Fruit fly (Drosophila melanogaster) whole organism, prepupa: ENCODE results near the gene Tailor.

Experiments used
- Blimp-1 ChIP-seq: fragments of 200-800 bp; sonication (Bioruptor generic); optimal IDR thresholded peaks from 3 replicates; lab custom pipeline; 2017; ENCODE audit warnings: missing biosample characterization, missing genetic modification characterization, mild to moderate bottlenecking, moderate library complexity, missing genetic modification reagents
- CG10669 ChIP-seq: fragments of 200-800 bp; sonication (Bioruptor generic); optimal IDR thresholded peaks from 3 replicates; lab custom pipeline; 2018; ENCODE audit warnings: missing biosample characterization, mild to moderate bottlenecking, missing genetic modification characterization, moderate library complexity
- CG11294 ChIP-seq: fragments of 200-800 bp; sonication (Bioruptor generic); IDR thresholded peaks from 2 replicates; pipeline ENCODE4 v1.3.6; 2022; ENCODE audit warnings: missing biosample characterization, missing genetic modification characterization
- CG11762 ChIP-seq: fragments of 200-800 bp; sonication (Bioruptor generic); optimal IDR thresholded peaks from 3 replicates; lab custom pipeline; 2016; ENCODE audit warnings: missing biosample characterization, missing genetic modification characterization; ENCODE audit not compliant: insufficient read depth
- CG11902 ChIP-seq: fragments of 200-800 bp; sonication (Bioruptor generic); optimal IDR thresholded peaks from 3 replicates; lab custom pipeline; 2016; ENCODE audit warnings: missing biosample characterization, missing genetic modification characterization
- CG15336 ChIP-seq: fragments of 200-800 bp; sonication (Bioruptor generic); IDR thresholded peaks from 2 replicates; pipeline ENCODE4 v1.3.6; 2022; ENCODE audit warnings: missing biosample characterization, missing genetic modification characterization
- CG16779 ChIP-seq: fragments of 200-800 bp; sonication (Bioruptor generic); optimal IDR thresholded peaks from 3 replicates; lab custom pipeline; 2017; ENCODE audit warnings: missing biosample characterization, mild to moderate bottlenecking, missing genetic modification characterization
- CG3032 ChIP-seq: fragments of 200-800 bp; optimal IDR thresholded peaks from 2 replicates; lab custom pipeline; 2019; ENCODE audit warnings: missing biosample characterization, mild to moderate bottlenecking, missing genetic modification characterization, moderate library complexity
- CG31627 ChIP-seq: fragments of 200-800 bp; sonication (Bioruptor generic); optimal IDR thresholded peaks from 3 replicates; lab custom pipeline; 2016; ENCODE audit warnings: missing biosample characterization, missing genetic modification characterization
- CG32006 ChIP-seq: fragments of 200-800 bp; sonication (Bioruptor generic); optimal IDR thresholded peaks from 3 replicates; lab custom pipeline; 2017; ENCODE audit warnings: missing biosample characterization, mild to moderate bottlenecking, missing genetic modification characterization
- CG34406 ChIP-seq: fragments of 200-800 bp; sonication (Bioruptor generic); optimal IDR thresholded peaks from 3 replicates; lab custom pipeline; 2016; ENCODE audit warnings: missing biosample characterization, missing genetic modification characterization
- CG4318 ChIP-seq: fragments of 200-800 bp; sonication (Bioruptor generic); optimal IDR thresholded peaks from 3 replicates; lab custom pipeline; 2017; ENCODE audit warnings: missing biosample characterization, mild to moderate bottlenecking, missing genetic modification characterization
- CG6163 ChIP-seq: fragments of 200-800 bp; sonication (Bioruptor generic); IDR thresholded peaks from 3 replicates; pipeline ENCODE4 v1.3.6; 2022; ENCODE audit warnings: missing biosample characterization, missing genetic modification characterization
- CG6276 ChIP-seq: fragments of 200-800 bp; sonication (Bioruptor generic); optimal IDR thresholded peaks from 2 replicates; lab custom pipeline; 2017; ENCODE audit warnings: missing biosample characterization, mild to moderate bottlenecking, missing genetic modification characterization
- CG6792 ChIP-seq: fragments of 200-800 bp; sonication (Bioruptor generic); optimal IDR thresholded peaks from 3 replicates; lab custom pipeline; 2016; ENCODE audit warnings: missing biosample characterization, missing genetic modification characterization
- CG6808 ChIP-seq: fragments of 200-800 bp; sonication (Bioruptor generic); optimal IDR thresholded peaks from 3 replicates; lab custom pipeline; 2017; ENCODE audit warnings: missing biosample characterization, missing genetic modification characterization, mild to moderate bottlenecking, moderate library complexity, missing genetic modification reagents
- CG6854 ChIP-seq: fragments of 200-800 bp; sonication (Bioruptor generic); optimal IDR thresholded peaks from 2 replicates; lab custom pipeline; 2017; ENCODE audit warnings: missing biosample characterization, mild to moderate bottlenecking, missing genetic modification characterization
- CG7368 ChIP-seq: fragments of 200-800 bp; sonication (Bioruptor generic); optimal IDR thresholded peaks from 3 replicates; lab custom pipeline; 2016; ENCODE audit warnings: missing biosample characterization, missing genetic modification characterization
- CG8119 ChIP-seq: fragments of 200-800 bp; sonication (Bioruptor generic); IDR thresholded peaks from 3 replicates; pipeline ENCODE4 v1.3.6; 2022; ENCODE audit warnings: missing biosample characterization, missing genetic modification characterization
- CG9139 ChIP-seq: fragments of 200-800 bp; sonication (Bioruptor generic); optimal IDR thresholded peaks from 3 replicates; lab custom pipeline; 2017; ENCODE audit warnings: missing biosample characterization, mild to moderate bottlenecking, missing genetic modification characterization
- Eip75B ChIP-seq: fragments of 200-800 bp; sonication (Bioruptor generic); optimal IDR thresholded peaks from 3 replicates; lab custom pipeline; 2016; ENCODE audit warnings: missing biosample characterization, missing genetic modification characterization
- Ets96B ChIP-seq: fragments of 200-800 bp; optimal IDR thresholded peaks from 2 replicates; lab custom pipeline; 2019; ENCODE audit warnings: missing biosample characterization, mild to moderate bottlenecking, missing genetic modification characterization, moderate library complexity
- Gug ChIP-seq: fragments of 200-800 bp; sonication (Bioruptor generic); IDR thresholded peaks from 2 replicates; pipeline ENCODE4 v1.3.6; 2022; ENCODE audit warnings: missing biosample characterization, missing genetic modification characterization
- Hr38 ChIP-seq: sonication (Bioruptor generic); optimal IDR thresholded peaks from 2 replicates; lab custom pipeline; 2016; ENCODE audit warnings: missing biosample characterization, missing genetic modification characterization
- Hr39 ChIP-seq: fragments of 200-800 bp; sonication (Bioruptor generic); optimal IDR thresholded peaks from 2 replicates; lab custom pipeline; 2016; ENCODE audit warnings: missing biosample characterization, missing genetic modification characterization
- Hr4 ChIP-seq: fragments of 200-800 bp; sonication (Bioruptor generic); optimal IDR thresholded peaks from 3 replicates; lab custom pipeline; 2016; ENCODE audit warnings: missing biosample characterization, missing genetic modification characterization
- Lpt ChIP-seq: fragments of 200-800 bp; sonication (Bioruptor generic); optimal IDR thresholded peaks from 3 replicates; lab custom pipeline; 2016; ENCODE audit warnings: missing biosample characterization, missing genetic modification characterization
- Met ChIP-seq: fragments of 200-800 bp; sonication (Bioruptor generic); optimal IDR thresholded peaks from 3 replicates; lab custom pipeline; 2016; ENCODE audit warnings: missing biosample characterization, missing genetic modification characterization
- OdsH ChIP-seq: fragments of 200-800 bp; sonication (Bioruptor generic); optimal IDR thresholded peaks from 3 replicates; lab custom pipeline; 2016; ENCODE audit warnings: missing biosample characterization, missing genetic modification characterization
- Smox ChIP-seq: fragments of 200-800 bp; sonication (Bioruptor generic); optimal IDR thresholded peaks from 3 replicates; lab custom pipeline; 2016; ENCODE audit warnings: missing biosample characterization, missing genetic modification characterization
- Sox102F ChIP-seq: fragments of 200-800 bp; sonication (Bioruptor generic); optimal IDR thresholded peaks from 2 replicates; lab custom pipeline; 2016; ENCODE audit warnings: missing biosample characterization, mild to moderate bottlenecking, missing genetic modification characterization
- Sox15 ChIP-seq: fragments of 200-800 bp; sonication (Bioruptor generic); optimal IDR thresholded peaks from 3 replicates; lab custom pipeline; 2016; ENCODE audit warnings: missing biosample characterization, missing genetic modification characterization
- achi ChIP-seq: fragments of 200-800 bp; sonication (Bioruptor generic); optimal IDR thresholded peaks from 3 replicates; lab custom pipeline; 2016; ENCODE audit warnings: missing biosample characterization, missing genetic modification characterization
- acj6 ChIP-seq: fragments of 200-800 bp; sonication (Bioruptor generic); optimal IDR thresholded peaks from 3 replicates; lab custom pipeline; 2016; ENCODE audit warnings: missing biosample characterization, missing genetic modification characterization
- cyc ChIP-seq: fragments of 200-800 bp; sonication (Bioruptor generic); optimal IDR thresholded peaks from 3 replicates; lab custom pipeline; 2016; ENCODE audit warnings: missing biosample characterization, missing genetic modification characterization
- dsx ChIP-seq: fragments of 200-800 bp; optimal IDR thresholded peaks from 3 replicates; lab custom pipeline; 2019; ENCODE audit warnings: missing biosample characterization, mild to moderate bottlenecking, missing genetic modification characterization, moderate library complexity; ENCODE audit not compliant: poor library complexity, severe bottlenecking
- esn ChIP-seq: fragments of 200-800 bp; sonication (Bioruptor generic); optimal IDR thresholded peaks from 2 replicates; lab custom pipeline; 2016; ENCODE audit warnings: missing biosample characterization, mild to moderate bottlenecking, missing genetic modification characterization, moderate library complexity
- fd85E ChIP-seq: fragments of 200-800 bp; sonication (Bioruptor generic); optimal IDR thresholded peaks from 3 replicates; lab custom pipeline; 2016; ENCODE audit warnings: missing biosample characterization, missing genetic modification characterization
- lz ChIP-seq: fragments of 200-800 bp; sonication (Bioruptor generic); optimal IDR thresholded peaks from 3 replicates; lab custom pipeline; 2016; ENCODE audit warnings: missing biosample characterization, missing genetic modification characterization
- net ChIP-seq: fragments of 200-800 bp; sonication (Bioruptor generic); optimal IDR thresholded peaks from 3 replicates; lab custom pipeline; 2016; ENCODE audit warnings: missing biosample characterization, missing genetic modification characterization
- pdm3 ChIP-seq: fragments of 200-800 bp; sonication (Bioruptor generic); optimal IDR thresholded peaks from 3 replicates; lab custom pipeline; 2016; ENCODE audit warnings: missing biosample characterization, missing genetic modification characterization
- salr ChIP-seq, 2 experiments: fragments of 200-800 bp; sonication (Bioruptor generic); optimal IDR thresholded peaks; 3 replicates each; lab custom pipeline; 2016 to 2018; ENCODE audit warnings: missing biosample characterization in 2 of 2, missing genetic modification characterization in 2 of 2, mild to moderate bottlenecking in 1 of 2
- spab ChIP-seq: fragments of 200-800 bp; sonication (Bioruptor generic); optimal IDR thresholded peaks from 2 replicates; lab custom pipeline; 2017; ENCODE audit warnings: missing biosample characterization, mild to moderate bottlenecking, missing genetic modification characterization, missing genetic modification reagents
- ss ChIP-seq, 2 experiments: fragments of 200-800 bp; sonication (Bioruptor generic); optimal IDR thresholded peaks; 2 replicates in 1 of 2; 3 replicates in 1 of 2; lab custom pipeline; 2017 to 2018; ENCODE audit warnings: mild to moderate bottlenecking in 2 of 2, missing biosample characterization in 2 of 2, missing genetic modification characterization in 2 of 2, moderate library complexity in 1 of 2
- svp ChIP-seq: fragments of 200-800 bp; sonication (Bioruptor generic); peaks from one replicate; lab custom pipeline; 2016; ENCODE audit warnings: missing biosample characterization, missing genetic modification characterization
- topi ChIP-seq: fragments of 200-800 bp; sonication (Bioruptor generic); optimal IDR thresholded peaks from 3 replicates; lab custom pipeline; 2016; ENCODE audit warnings: missing biosample characterization, missing genetic modification characterization
- vri ChIP-seq: fragments of 200-800 bp; sonication (Bioruptor generic); optimal IDR thresholded peaks from 3 replicates; lab custom pipeline; 2016; ENCODE audit warnings: missing biosample characterization, mild to moderate bottlenecking, missing genetic modification characterization

Tailor gene

dm6 chr3R:7129280-7130069 lies 43.6 kb upstream of the Tailor start, which contains the start of gene CG31248:
TSS of gene CG31248 (plus strand) at chr3R:7129320.
- TF ChIP-seq Sox15 (GFP tag; lab: Kevin White, UChicago) = no peak
- TF ChIP-seq CG9139 = no peak
- peak; percentile 31 for TF ChIP-seq svp
- peak; percentile 27 for TF ChIP-seq CG6854 (GFP tag; lab: Kevin White, UChicago)
- no peak for TF ChIP-seq cyc (GFP tag; lab: Kevin White, UChicago)
- TF ChIP-seq CG6163 (GFP tag; lab: Robert Waterston, UW) = no peak
- no peak for TF ChIP-seq ss (GFP tag; optimal IDR thresholded peaks at IDR 0.05; lab: Kevin White, UChicago)
- 0 out of 2 replicates have a peak, but pooled peaks have one; percentile 6 for TF ChIP-seq CG15336 (GFP tag; lab: Robert Waterston, UW)
- TF ChIP-seq CG6276 (GFP tag; lab: Kevin White, UChicago) = peak; percentile 31

DNA sequence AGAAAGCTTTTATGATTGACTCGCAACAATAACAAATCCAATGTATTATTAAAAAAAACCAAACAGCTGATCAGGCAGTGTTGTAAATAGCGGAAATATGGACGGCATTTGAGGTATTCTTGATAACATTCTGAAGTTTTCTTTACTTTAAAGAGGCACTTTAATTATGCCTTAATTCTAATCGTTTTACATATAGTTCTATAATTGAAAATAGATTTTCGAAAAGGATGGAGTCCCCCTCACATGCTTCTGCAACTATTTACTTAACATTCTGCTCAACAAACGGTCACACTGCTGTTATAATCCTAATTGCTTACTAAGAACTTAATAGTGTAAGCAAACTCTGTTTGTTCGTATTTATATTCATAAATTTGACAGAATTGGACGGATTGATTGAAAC lies 42.1 kb upstream of the Tailor start, which contains the start of gene CG10068:
Gene CG10068 (minus strand): TSS at position 62 of the 400 bp plus-strand sequence.
- TF ChIP-seq Ets96B (peak; percentile 80), net (peak; percentile 69), ss (GFP tag; optimal IDR thresholded peaks at IDR 0.05; lab: Kevin White, UChicago) (peak; percentile 48 to 75), CG34406 (GFP tag; lab: Kevin White, UChicago) (peak; percentile 86), Hr4 (GFP tag; lab: Kevin White, UChicago) (peak; percentile 72), achi (GFP tag; lab: Kevin White, UChicago) (peak; percentile 82), svp (peak; percentile 96), esn (peak; percentile 92), salr (GFP tag; optimal IDR thresholded peaks at IDR 0.05; lab: Kevin White, UChicago) (peak in 1 of 2 experiments; percentile 62), CG16779 (tag; lab: Kevin White, UChicago) (no peak), fd85E (peak; percentile 4), CG7368 (GFP tag; lab: Kevin White, UChicago) (peak; percentile 64), CG8119 (GFP tag; lab: Robert Waterston, UW) (peak; percentile 66), Blimp-1 (GFP tag; lab: Kevin White, UChicago) (peak; percentile 49), CG15336 (GFP tag; lab: Robert Waterston, UW) (peak; percentile 77), CG10669 (GFP tag; lab: Kevin White, UChicago) (peak; percentile 81), CG9139 (peak; percentile 11), Eip75B (peak; percentile 88), CG3032 (tag; lab: Kevin White, UChicago) (peak; percentile 84), acj6 (GFP tag; lab: Kevin White, UChicago) (peak; percentile 77), spab (peak; percentile 54), Hr39 (GFP tag; lab: Kevin White, UChicago) (peak; percentile 87), CG6792 (peak; percentile 82), OdsH (GFP tag; lab: Kevin White, UChicago) (peak; percentile 79), dsx (peak; percentile 91), lz (peak; percentile 90), CG4318 (peak; percentile 30), CG6276 (GFP tag; lab: Kevin White, UChicago) (peak; percentile 49), CG11762 (peak; percentile 63), Sox102F (peak; percentile 87), CG11294 (GFP tag; lab: Robert Waterston, UW) (peak; percentile 57), Met (GFP tag; lab: Kevin White, UChicago) (peak; percentile 87), Smox (GFP tag; lab: Kevin White, UChicago) (peak; percentile 84), Sox15 (GFP tag; lab: Kevin White, UChicago) (peak; percentile 64), Hr38 (GFP tag; lab: Kevin White, UChicago) (peak; percentile 7), CG11902 (GFP tag; lab: Kevin White, UChicago) (peak; percentile 55), Lpt (GFP tag; lab: Kevin White, UChicago) (peak; percentile 60), Gug (GFP tag; lab: Robert Waterston, UW) (no peak; the same call in 1 of the 2 replicates), CG6808 (GFP tag; lab: Kevin White, UChicago) (peak; percentile 61), topi (peak; percentile 90), CG32006 (GFP tag; lab: Kevin White, UChicago) (no peak), pdm3 (GFP tag; lab: Kevin White, UChicago) (peak; percentile 87), vri (GFP tag; lab: Kevin White, UChicago) (peak; percentile 73), CG31627 (peak; percentile 84)
